Worm (Caenorhabditis elegans) whole organism, L4 larva: ENCODE results near the gene F20C5.7.
A peak's percentile ranks its signal among the peaks of the same experiment; 100 is the strongest.

Experiments
- F10B5.3 ChIP-seq: sonication (generic microtip); optimal IDR thresholded peaks from 2 replicates; lab custom pipeline; 2016; ENCODE audit warnings: mild to moderate bottlenecking, missing genetic modification characterization, missing compliant biosample characterization
- F44E2.7 ChIP-seq: fragments of 200-800 bp; sonication (Bioruptor generic); IDR thresholded peaks from 2 replicates; pipeline ENCODE4 v2.1.2; 2022; ENCODE audit warnings: missing genetic modification characterization, missing compliant biosample characterization
- F49E8.2 ChIP-seq: sonication (generic microtip); optimal IDR thresholded peaks from 2 replicates; lab custom pipeline; 2016; ENCODE audit warnings: missing compliant biosample characterization, mild to moderate bottlenecking, missing genetic modification characterization, borderline replicate concordance
- R02D3.7 ChIP-seq: fragments of 150-350 bp; sonication (generic microtip); optimal IDR thresholded peaks from 3 replicates; lab custom pipeline; 2014; ENCODE audit warnings: missing biosample characterization, missing genetic modification characterization
- T20F7.1 ChIP-seq: fragments of 200-800 bp; sonication (Bioruptor generic); optimal IDR thresholded peaks from 2 replicates; lab custom pipeline; 2018; ENCODE audit warnings: mild to moderate bottlenecking, missing genetic modification characterization, missing compliant biosample characterization
- Y48G9A.11 ChIP-seq: fragments of 200-800 bp; sonication (Bioruptor generic); IDR thresholded peaks from 2 replicates; pipeline ENCODE4 v1.3.6; 2022; ENCODE audit warnings: missing genetic modification reagents, missing genetic modification characterization, missing compliant biosample characterization
- Y5F2A.4 ChIP-seq: fragments of 200-800 bp; sonication (Bioruptor generic); optimal IDR thresholded peaks from 2 replicates; lab custom pipeline; 2018; ENCODE audit warnings: mild to moderate bottlenecking, missing genetic modification characterization, missing compliant biosample characterization
- Y75B8A.6 ChIP-seq: fragments of 200-800 bp; sonication (Bioruptor generic); IDR thresholded peaks from 2 replicates; pipeline ENCODE4 v1.3.6; 2022; ENCODE audit warnings: missing genetic modification reagents, missing genetic modification characterization, missing compliant biosample characterization
- attf-4 ChIP-seq: sonication (generic microtip); optimal IDR thresholded peaks from 3 replicates; lab custom pipeline; 2017; ENCODE audit warnings: missing biosample characterization, missing genetic modification characterization
- ceh-20 ChIP-seq: fragments of 200-800 bp; sonication (Bioruptor generic); IDR thresholded peaks from 2 replicates; pipeline ENCODE4 v1.3.6; 2022; ENCODE audit warnings: missing genetic modification reagents, missing genetic modification characterization, missing compliant biosample characterization
- ceh-32 ChIP-seq: sonication (generic microtip); optimal IDR thresholded peaks from 2 replicates; lab custom pipeline; 2016; ENCODE audit warnings: mild to moderate bottlenecking, missing genetic modification characterization, missing compliant biosample characterization; ENCODE audit not compliant: poor library complexity
- ceh-82 ChIP-seq: sonication (generic microtip); optimal IDR thresholded peaks from 2 replicates; lab custom pipeline; 2017; ENCODE audit warnings: missing biosample characterization, missing genetic modification characterization
- cey-2 ChIP-seq: sonication (generic microtip); optimal IDR thresholded peaks from 3 replicates; lab custom pipeline; 2017; ENCODE audit warnings: missing genetic modification characterization, mild to moderate bottlenecking, missing compliant biosample characterization, antibody characterized with exemption, borderline replicate concordance; ENCODE audit not compliant: insufficient read depth
- dmd-6 ChIP-seq: fragments of 200-800 bp; sonication (Bioruptor generic); IDR thresholded peaks from 2 replicates; pipeline ENCODE4 v1.3.6; 2022; ENCODE audit warnings: missing genetic modification reagents, missing genetic modification characterization, missing compliant biosample characterization
- dmd-9 ChIP-seq: fragments of 200-800 bp; sonication (Bioruptor generic); IDR thresholded peaks from 2 replicates; pipeline ENCODE4 v1.3.6; 2022; ENCODE audit warnings: missing genetic modification reagents, missing genetic modification characterization, missing compliant biosample characterization
- dpl-1 ChIP-seq: fragments of 150-350 bp; optimal IDR thresholded peaks from 2 replicates; lab custom pipeline; 2014; ENCODE audit warnings: missing biosample characterization, missing genetic modification reagents, missing genetic modification characterization
- duxl-1 ChIP-seq: sonication (generic microtip); optimal IDR thresholded peaks from 2 replicates; lab custom pipeline; 2016; ENCODE audit warnings: mild to moderate bottlenecking, missing genetic modification characterization, moderate library complexity, missing compliant biosample characterization; ENCODE audit not compliant: poor library complexity
- fos-1 ChIP-seq: fragments of 150-350 bp; optimal IDR thresholded peaks from 2 replicates; lab custom pipeline; 2014; ENCODE audit warnings: missing biosample characterization, missing genetic modification characterization
- hif-1 ChIP-seq, 2 experiments: sonication (generic microtip); optimal IDR thresholded peaks; 2 replicates each; lab custom pipeline; 2016 to 2017; ENCODE audit warnings: missing compliant biosample characterization in 2 of 2, missing genetic modification characterization in 2 of 2, missing genetic modification reagents in 2 of 2, missing genotype in 2 of 2, mild to moderate bottlenecking in 1 of 2
- hlh-11 ChIP-seq: fragments of 200-800 bp; sonication (Bioruptor generic); optimal IDR thresholded peaks from 2 replicates; lab custom pipeline; 2018; ENCODE audit warnings: mild to moderate bottlenecking, missing genetic modification characterization, missing compliant biosample characterization
- hlh-30 ChIP-seq: sonication (generic microtip); optimal IDR thresholded peaks from 2 replicates; lab custom pipeline; 2017; ENCODE audit warnings: antibody characterized with exemption, mild to moderate bottlenecking, missing genetic modification characterization, missing compliant biosample characterization; ENCODE audit not compliant: insufficient read depth
- lin-1 ChIP-seq: fragments of 200-800 bp; sonication (Bioruptor generic); IDR thresholded peaks from 2 replicates; pipeline ENCODE4 v1.3.6; 2022; ENCODE audit warnings: missing genetic modification reagents, missing genetic modification characterization, missing compliant biosample characterization
- lin-13 ChIP-seq: fragments of 150-350 bp; optimal IDR thresholded peaks from 2 replicates; lab custom pipeline; 2014; ENCODE audit warnings: missing biosample characterization, missing genetic modification reagents, missing genetic modification characterization
- lin-29 ChIP-seq: fragments of 200-800 bp; sonication (Bioruptor generic); IDR thresholded peaks from 2 replicates; pipeline ENCODE4 v1.3.6; 2022; ENCODE audit warnings: missing genetic modification reagents, missing genetic modification characterization, missing compliant biosample characterization
- lir-3 ChIP-seq: sonication (generic microtip); optimal IDR thresholded peaks from 2 replicates; lab custom pipeline; 2016; ENCODE audit warnings: mild to moderate bottlenecking, missing genetic modification characterization, missing compliant biosample characterization
- mdl-1 ChIP-seq, 2 experiments: fragments of 150-350 bp in 1 of 2; sonication (generic microtip) in 1 of 2; optimal IDR thresholded peaks; 2 replicates each; lab custom pipeline; 2014 to 2017; ENCODE audit warnings: missing biosample characterization in 2 of 2, missing genetic modification characterization in 2 of 2
- mdt-29 ChIP-seq: fragments of 200-800 bp; sonication (Bioruptor generic); IDR thresholded peaks from 2 replicates; pipeline ENCODE4 v1.3.6; 2022; ENCODE audit warnings: missing genetic modification reagents, missing genetic modification characterization, missing compliant biosample characterization
- nhr-102 ChIP-seq: sonication (generic microtip); optimal IDR thresholded peaks from 2 replicates; lab custom pipeline; 2016; ENCODE audit warnings: mild to moderate bottlenecking, missing genetic modification characterization, moderate library complexity, missing compliant biosample characterization
- nhr-11 ChIP-seq: fragments of 150-350 bp; optimal IDR thresholded peaks from 2 replicates; lab custom pipeline; 2014; ENCODE audit warnings: missing biosample characterization, missing genetic modification characterization
- nhr-111 ChIP-seq: fragments of 200-800 bp; sonication (Bioruptor generic); optimal IDR thresholded peaks from 2 replicates; lab custom pipeline; 2018; ENCODE audit warnings: mild to moderate bottlenecking, missing genetic modification characterization, missing compliant biosample characterization
- nhr-25 ChIP-seq: sonication (generic microtip); optimal IDR thresholded peaks from 2 replicates; lab custom pipeline; 2017; ENCODE audit warnings: missing genetic modification characterization, mild to moderate bottlenecking, missing compliant biosample characterization, antibody characterized with exemption, moderate library complexity, borderline replicate concordance; ENCODE audit not compliant: insufficient read depth
- nhr-28 ChIP-seq: fragments of 150-350 bp; optimal IDR thresholded peaks from 2 replicates; lab custom pipeline; 2014; ENCODE audit warnings: missing biosample characterization, missing genetic modification characterization
- nhr-42 ChIP-seq: fragments of 200-800 bp; sonication (Bioruptor generic); IDR thresholded peaks from 2 replicates; pipeline ENCODE4 v1.3.6; 2022; ENCODE audit warnings: missing genetic modification characterization, missing compliant biosample characterization
- nhr-48 ChIP-seq: sonication (generic microtip); optimal IDR thresholded peaks from 2 replicates; lab custom pipeline; 2016; ENCODE audit warnings: mild to moderate bottlenecking, missing genetic modification characterization, missing compliant biosample characterization
- pha-4 ChIP-seq, 2 experiments: fragments of 150-350 bp in 1 of 2; fragments of 200-800 bp in 1 of 2; sonication (Bioruptor generic) in 1 of 2; IDR thresholded peaks in 1 of 2; optimal IDR thresholded peaks in 1 of 2; 2 replicates each; pipeline versions ENCODE4 v1.3.6 to Lab custom; 2014 to 2022; ENCODE audit warnings: missing genetic modification characterization in 2 of 2, missing genetic modification reagents in 2 of 2, missing biosample characterization in 1 of 2, missing compliant biosample characterization in 1 of 2
- php-3 ChIP-seq: fragments of 200-800 bp; sonication (Bioruptor generic); IDR thresholded peaks from 2 replicates; pipeline ENCODE4 v1.3.6; 2022; ENCODE audit warnings: missing genetic modification reagents, missing genetic modification characterization, missing compliant biosample characterization
- pqm-1 ChIP-seq: sonication (generic microtip); optimal IDR thresholded peaks from 2 replicates; lab custom pipeline; 2017; ENCODE audit warnings: missing biosample characterization, missing genetic modification characterization
- saeg-2 ChIP-seq: fragments of 200-800 bp; sonication (Bioruptor generic); IDR thresholded peaks from 2 replicates; pipeline ENCODE4 v1.3.6; 2022; ENCODE audit warnings: missing genetic modification reagents, missing genetic modification characterization, missing compliant biosample characterization
- sdz-12 ChIP-seq: fragments of 200-800 bp; sonication (Bioruptor generic); optimal IDR thresholded peaks from 2 replicates; lab custom pipeline; 2018; ENCODE audit warnings: mild to moderate bottlenecking, missing genetic modification characterization, missing compliant biosample characterization
- skn-1 ChIP-seq: fragments of 150-350 bp; optimal IDR thresholded peaks from 2 replicates; lab custom pipeline; 2014; ENCODE audit warnings: missing biosample characterization, missing genetic modification characterization
- snpc-1.2 ChIP-seq: fragments of 200-800 bp; sonication (Bioruptor generic); IDR thresholded peaks from 2 replicates; pipeline ENCODE4 v1.3.6; 2022; ENCODE audit warnings: missing genetic modification reagents, missing genetic modification characterization, missing compliant biosample characterization
- snpc-4 ChIP-seq: fragments of 150-350 bp; optimal IDR thresholded peaks from 2 replicates; lab custom pipeline; 2014; ENCODE audit warnings: missing biosample characterization, missing genetic modification characterization
- tra-1 ChIP-seq: fragments of 200-800 bp; sonication (Bioruptor generic); IDR thresholded peaks from 2 replicates; pipeline ENCODE4 v1.3.6; 2022; ENCODE audit warnings: missing genetic modification reagents, missing genetic modification characterization, missing compliant biosample characterization
- unc-39 ChIP-seq: sonication (generic microtip); optimal IDR thresholded peaks from 2 replicates; lab custom pipeline; 2017; ENCODE audit warnings: missing biosample characterization, missing genetic modification characterization
- zag-1 ChIP-seq: fragments of 150-350 bp; optimal IDR thresholded peaks from 2 replicates; lab custom pipeline; 2014; ENCODE audit warnings: missing biosample characterization, missing genetic modification characterization
- zfp-3 ChIP-seq: fragments of 200-800 bp; sonication (Bioruptor generic); conservative IDR thresholded peaks from 2 replicates; pipeline ENCODE4 v1.3.6; 2022; ENCODE audit warnings: missing genetic modification reagents, missing genetic modification characterization, missing compliant biosample characterization
- zip-11 ChIP-seq: fragments of 200-800 bp; sonication (Bioruptor generic); IDR thresholded peaks from 2 replicates; pipeline ENCODE4 v1.3.6; 2022; ENCODE audit warnings: missing genetic modification characterization, missing compliant biosample characterization

The F20C5.7 gene

ce11 chrIV:8730469-8730868 lies 15.0 kb downstream of the F20C5.7 start, which contains the start of gene F21D5.3 (continued):
- TF ChIP-seq duxl-1: no peak
- no peak for TF ChIP-seq Y75B8A.6 (GFP tag; lab: Robert Waterston, UW)
- TF ChIP-seq mdl-1 (tag; optimal IDR thresholded peaks at IDR 0.05; lab: Kevin White, UChicago): no peak
- peak in 1 of 2 experiments; percentile 42 for TF ChIP-seq hif-1 (tag; optimal IDR thresholded peaks at IDR 0.05; lab: Kevin White, UChicago)
- no peak for TF ChIP-seq dmd-9 (GFP tag; lab: Robert Waterston, UW)
- TF ChIP-seq lir-3 (tag; lab: Kevin White, UChicago): no peak
- no peak for TF ChIP-seq nhr-48 (tag; lab: Kevin White, UChicago)
- TF ChIP-seq dmd-6 (GFP tag; lab: Robert Waterston, UW): peak; percentile 68
- TF ChIP-seq lin-29 (GFP tag; lab: Robert Waterston, UW): no peak
- peak; percentile 60; the same call in 1 of the 2 replicates for TF ChIP-seq tra-1 (GFP tag; lab: Robert Waterston, UW)
- TF ChIP-seq Y48G9A.11 (GFP tag; lab: Robert Waterston, UW): no peak
- TF ChIP-seq nhr-28 (tag; lab: Kevin White, UChicago): peak; percentile 60
- TF ChIP-seq snpc-1.2 (GFP tag; lab: Robert Waterston, UW): no peak
- TF ChIP-seq nhr-102 (tag; lab: Kevin White, UChicago): no peak

DNA sequence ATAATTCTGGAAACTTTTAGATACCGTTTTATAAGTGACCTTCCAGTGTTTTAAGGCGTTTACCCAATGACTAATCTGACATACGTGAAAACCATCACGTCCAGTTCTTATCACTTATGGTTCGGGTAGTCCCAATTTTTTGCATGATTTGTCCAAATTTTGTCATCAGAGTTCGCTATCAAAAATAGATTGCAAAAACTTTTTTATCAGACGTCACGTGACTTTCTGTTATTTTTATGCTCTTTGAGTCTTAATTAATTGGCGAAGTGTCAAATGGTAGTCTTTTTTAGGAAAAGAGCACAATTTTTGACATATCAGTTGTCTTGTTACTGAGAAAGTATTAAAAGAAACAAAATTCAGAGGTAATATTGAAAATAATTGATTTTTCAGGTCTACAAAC lies 15.9 kb downstream of the F20C5.7 start:
- TF ChIP-seq zfp-3 (no peak), skn-1 (tag; lab: Kevin White, UChicago) (no peak), pqm-1 (peak; percentile 71), cey-2 (tag; lab: Kevin White, UChicago) (no peak), F10B5.3 (tag; lab: Kevin White, UChicago) (no peak), hif-1 (tag; optimal IDR thresholded peaks at IDR 0.05; lab: Kevin White, UChicago) (peak in 1 of 2 experiments; percentile 21), Y48G9A.11 (GFP tag; lab: Robert Waterston, UW) (no peak), dmd-6 (GFP tag; lab: Robert Waterston, UW) (peak; percentile 83), R02D3.7 (tag; lab: Kevin White, UChicago) (no peak), T20F7.1 (no peak), sdz-12 (no peak), lin-1 (GFP tag; lab: Robert Waterston, UW) (no peak), nhr-48 (tag; lab: Kevin White, UChicago) (no peak), nhr-11 (no peak), dmd-9 (GFP tag; lab: Robert Waterston, UW) (no peak), pha-4 (GFP tag; IDR thresholded peaks at IDR 0.05; lab: Robert Waterston, UW) (no peak), pha-4 (tag; optimal IDR thresholded peaks at IDR 0.05; lab: Kevin White, UChicago) (no peak), lin-13 (GFP tag; lab: Kevin White, UChicago) (no peak), snpc-4 (no peak), F49E8.2 (tag; lab: Kevin White, UChicago) (no peak), zip-11 (GFP tag; lab: Robert Waterston, UW) (no peak), php-3 (GFP tag; lab: Robert Waterston, UW) (peak; percentile 22; the same call in 1 of the 2 replicates), nhr-28 (tag; lab: Kevin White, UChicago) (peak; percentile 40), dpl-1 (GFP tag; lab: Kevin White, UChicago) (no peak), F44E2.7 (GFP tag; lab: Robert Waterston, UW) (no peak), zag-1 (tag; lab: Kevin White, UChicago) (no peak), saeg-2 (GFP tag; lab: Robert Waterston, UW) (no peak), hlh-30 (tag; lab: Kevin White, UChicago) (peak; percentile 20), nhr-25 (tag; lab: Kevin White, UChicago) (no peak), nhr-111 (GFP tag; lab: Kevin White, UChicago) (no peak), Y75B8A.6 (GFP tag; lab: Robert Waterston, UW) (no peak), Y5F2A.4 (GFP tag; lab: Kevin White, UChicago) (no peak), ceh-32 (no peak), mdt-29 (GFP tag; lab: Robert Waterston, UW) (no peak), ceh-82 (tag; lab: Kevin White, UChicago) (no peak), hlh-11 (tag; lab: Kevin White, UChicago) (peak; percentile 60), attf-4 (no peak), fos-1 (tag; lab: Kevin White, UChicago) (no peak), unc-39 (tag; lab: Kevin White, UChicago) (no peak), ceh-20 (GFP tag; lab: Robert Waterston, UW) (no peak), nhr-42 (no peak)
